Fruit fly (Drosophila melanogaster): ENCODE measurements around the gene CG15478.

CG15478 gene

DNA sequence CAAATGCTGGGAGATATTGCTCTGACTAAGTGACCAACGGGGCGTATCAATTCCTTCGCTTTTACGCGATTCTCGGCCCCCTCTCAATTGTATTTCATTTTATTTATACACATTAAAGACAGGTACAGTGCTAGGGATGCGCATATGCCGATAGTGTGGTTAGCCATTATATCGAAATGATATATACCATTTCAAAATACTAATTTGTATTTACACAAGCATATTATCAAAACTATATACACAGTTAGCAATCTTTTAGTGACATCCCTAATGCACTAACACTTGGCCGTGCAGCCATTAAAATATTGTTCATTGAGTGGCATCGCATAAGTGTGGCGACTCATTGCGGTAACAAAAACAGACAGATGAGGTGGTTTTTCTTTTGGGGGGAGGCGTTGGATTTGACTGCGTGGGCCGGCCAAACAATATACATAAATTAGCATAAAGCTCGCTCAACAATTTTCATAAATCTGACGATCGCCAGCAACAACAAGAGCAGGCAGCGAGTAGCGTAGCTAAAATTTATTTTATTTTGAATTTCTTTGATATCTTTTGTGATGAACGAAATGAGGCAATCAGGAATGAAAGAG lies 51.0 kb downstream of the CG15478 start (continued):
- no peak for TF ChIP-seq CkIIα-i1 (GFP tag; IDR thresholded peaks at IDR 0.05)
- TF ChIP-seq btn (GFP tag; optimal IDR thresholded peaks at IDR 0.05) = no peak
- no peak for TF ChIP-seq CG16815 (GFP tag; optimal IDR thresholded peaks at IDR 0.05)
- TF ChIP-seq tna (GFP tag; IDR thresholded peaks at IDR 0.05; ENCODE audit: partially characterized antibody) = no peak
- TF ChIP-seq CG4282 (GFP tag; optimal IDR thresholded peaks at IDR 0.05) = no peak
- no peak for TF ChIP-seq Sox100B (GFP tag; optimal IDR thresholded peaks at IDR 0.05)
- TF ChIP-seq vvl (GFP tag; IDR thresholded peaks at IDR 0.05) = peak; percentile 36; the same call in 1 of the 2 replicates
- TF ChIP-seq CG1603 (tag; optimal IDR thresholded peaks at IDR 0.05) = peak; percentile 21
- no peak for TF ChIP-seq CG33213 (GFP tag; optimal IDR thresholded peaks at IDR 0.05)
- no peak for TF ChIP-seq Max (GFP tag; optimal IDR thresholded peaks at IDR 0.05)
- no peak for TF ChIP-seq Lpt (GFP tag; optimal IDR thresholded peaks at IDR 0.05)
- TF ChIP-seq CG32767 (GFP tag; IDR thresholded peaks at IDR 0.05) = no peak
- TF ChIP-seq Pdp1 (GFP tag; optimal IDR thresholded peaks at IDR 0.05) = peak in 1 of 2 experiments; percentile 43
- TF ChIP-seq CG12769 (tag; optimal IDR thresholded peaks at IDR 0.05) = peak; percentile 62
- no peak for TF ChIP-seq disco-r (GFP tag; optimal IDR thresholded peaks at IDR 0.05)
- no peak for TF ChIP-seq usp (GFP tag; optimal IDR thresholded peaks at IDR 0.05)
- no peak for TF ChIP-seq CG10274 (GFP tag; optimal IDR thresholded peaks at IDR 0.05)
- no peak for TF ChIP-seq klu (GFP tag; IDR thresholded peaks at IDR 0.05)
- peak; percentile 85 for TF ChIP-seq sens (GFP tag)
- no peak for TF ChIP-seq Chrac-16 (GFP tag; optimal IDR thresholded peaks at IDR 0.05)
- TF ChIP-seq CG12299 (tag; optimal IDR thresholded peaks at IDR 0.05) = no peak
- TF ChIP-seq CG13894 (tag; optimal IDR thresholded peaks at IDR 0.05) = no peak
- TF ChIP-seq CG30431 (GFP tag; optimal IDR thresholded peaks at IDR 0.05) = no peak
- TF ChIP-seq Lhr (GFP tag; optimal IDR thresholded peaks at IDR 0.05) = no peak
- TF ChIP-seq CG16779 (GFP tag; IDR thresholded peaks at IDR 0.05) = no peak
- TF ChIP-seq run (tag; optimal IDR thresholded peaks at IDR 0.05) = peak; percentile 18
- TF ChIP-seq sim (GFP tag; IDR thresholded peaks at IDR 0.05) = no peak
- TF ChIP-seq Dbx (GFP tag; IDR thresholded peaks at IDR 0.05) = peak; percentile 66; the same call in 2 of the 3 replicates
- no peak for TF ChIP-seq GATAe (GFP tag; conservative IDR thresholded peaks at IDR 0.05)
- no peak for TF ChIP-seq sug (tag; optimal IDR thresholded peaks at IDR 0.05)
- TF ChIP-seq CG4854 (GFP tag; optimal IDR thresholded peaks at IDR 0.05) = no peak
- 0 out of 2 replicates have a peak, but pooled peaks have one; percentile 33 for TF ChIP-seq Oaz (GFP tag; IDR thresholded peaks at IDR 0.05)
- TF ChIP-seq CG1647 (GFP tag; optimal IDR thresholded peaks at IDR 0.05) = no peak
- no peak for TF ChIP-seq dati (GFP tag; IDR thresholded peaks at IDR 0.05)
- TF ChIP-seq p53 (GFP tag; optimal IDR thresholded peaks at IDR 0.05) = no peak
- no peak for TF ChIP-seq amos (GFP tag; IDR thresholded peaks at IDR 0.05; ENCODE audit: partially characterized antibody)
- peak; percentile 83 for TF ChIP-seq Ets65A (GFP tag)
- TF ChIP-seq Stat92E (GFP tag; optimal IDR thresholded peaks at IDR 0.05) = no peak
- TF ChIP-seq CG13287 (GFP tag; IDR thresholded peaks at IDR 0.05; ENCODE audit: partially characterized antibody) = no peak
- no peak for TF ChIP-seq CG12104 (GFP tag; optimal IDR thresholded peaks at IDR 0.05)
- no peak for TF ChIP-seq kah (GFP tag; optimal IDR thresholded peaks at IDR 0.05)
- no peak for TF ChIP-seq Hand (GFP tag; optimal IDR thresholded peaks at IDR 0.05)
- no peak for TF ChIP-seq pfk (GFP tag; optimal IDR thresholded peaks at IDR 0.05)
- no peak for TF ChIP-seq sna (GFP tag; IDR thresholded peaks at IDR 0.05; ENCODE audit: partially characterized antibody)
- TF ChIP-seq az2 (GFP tag; optimal IDR thresholded peaks at IDR 0.05) = no peak
- TF ChIP-seq Jarid2 (GFP tag; optimal IDR thresholded peaks at IDR 0.05) = no peak
- TF ChIP-seq CG8281 (tag; optimal IDR thresholded peaks at IDR 0.05) = no peak
- TF ChIP-seq HLH4C (GFP tag; IDR thresholded peaks at IDR 0.05; ENCODE audit: partially characterized antibody) = no peak
- no peak for TF ChIP-seq CG3726 (GFP tag; IDR thresholded peaks at IDR 0.05)
- TF ChIP-seq CG13624 (GFP tag; optimal IDR thresholded peaks at IDR 0.05) = peak; percentile 4
- TF ChIP-seq dmrt11E (tag; optimal IDR thresholded peaks at IDR 0.05) = no peak

Measured in whole organism, embryonic.